Worm (Caenorhabditis elegans): ENCODE measurements around the gene B0416.3.

B0416.3 gene

DNA sequence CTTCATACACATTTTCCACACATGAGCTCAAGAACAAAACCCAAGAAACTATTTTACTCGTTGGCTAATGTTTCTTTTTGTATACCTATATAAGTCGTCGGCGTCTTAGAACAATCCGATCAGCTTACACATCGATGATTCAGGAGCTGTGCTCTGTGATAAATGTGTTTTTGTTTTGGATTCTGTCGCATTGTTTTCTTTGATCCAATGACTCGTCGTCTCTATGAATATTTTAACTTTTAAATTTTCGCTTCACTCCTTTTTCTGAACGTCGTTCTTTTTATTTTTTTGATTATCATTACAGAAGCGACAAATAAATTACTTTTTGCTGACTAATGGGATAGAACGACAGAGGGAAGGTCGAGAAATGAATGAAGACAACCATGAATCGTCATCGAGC lies at the start of gene B0416.3:
B0416.3 (plus strand) TSS at position 301 of the 400 bp plus-strand sequence.
- no peak for TF ChIP-seq unc-62 (GFP tag; optimal IDR thresholded peaks at IDR 0.05)

DNA sequence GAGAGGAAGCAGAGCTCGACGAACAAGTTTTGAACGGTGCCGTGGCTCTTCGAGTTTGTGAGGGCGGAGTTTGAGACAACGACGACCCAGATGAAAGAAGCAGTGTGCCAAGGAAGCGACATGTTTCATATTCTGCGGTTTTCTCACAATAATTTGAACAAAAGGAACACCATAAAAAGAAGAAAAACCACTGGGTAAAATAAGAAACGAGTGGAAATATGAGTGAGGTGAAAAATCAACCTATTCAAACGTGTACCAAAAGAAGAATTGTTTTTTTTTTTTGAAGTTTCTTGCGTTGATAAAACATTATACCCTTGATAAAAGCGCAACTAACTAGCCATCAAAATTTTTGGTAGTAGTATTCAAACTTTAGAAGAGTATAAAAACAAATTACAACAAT lies 49.3 kb upstream of the B0416.3 start, which contains the start of gene lgc-4:
lgc-4 (minus strand) TSS at position 101 of the 400 bp plus-strand sequence.
- no peak for TF ChIP-seq unc-62 (GFP tag; optimal IDR thresholded peaks at IDR 0.05)

- no peak for TF ChIP-seq unc-62 (GFP tag; optimal IDR thresholded peaks at IDR 0.05)
Measured at ce11 chrX:9243257-9243656, 48.2 kb upstream of the B0416.3 start, which contains the start of gene gpa-12. gpa-12 (plus strand) TSS chrX:9243557.

ce11 chrX:9246625-9247024 lies 44.8 kb upstream of the B0416.3 start:
- no peak for TF ChIP-seq unc-62 (GFP tag; optimal IDR thresholded peaks at IDR 0.05)

- no peak for TF ChIP-seq unc-62 (GFP tag; optimal IDR thresholded peaks at IDR 0.05)
Measured at ce11 chrX:9248083-9248805, 43.2 kb upstream of the B0416.3 start.

ce11 chrX:9251488-9251887 lies 40.0 kb upstream of the B0416.3 start, which contains the start of gene pes-8:
pes-8 (plus strand) TSS chrX:9251788.
- no peak for TF ChIP-seq unc-62 (GFP tag; optimal IDR thresholded peaks at IDR 0.05)

DNA sequence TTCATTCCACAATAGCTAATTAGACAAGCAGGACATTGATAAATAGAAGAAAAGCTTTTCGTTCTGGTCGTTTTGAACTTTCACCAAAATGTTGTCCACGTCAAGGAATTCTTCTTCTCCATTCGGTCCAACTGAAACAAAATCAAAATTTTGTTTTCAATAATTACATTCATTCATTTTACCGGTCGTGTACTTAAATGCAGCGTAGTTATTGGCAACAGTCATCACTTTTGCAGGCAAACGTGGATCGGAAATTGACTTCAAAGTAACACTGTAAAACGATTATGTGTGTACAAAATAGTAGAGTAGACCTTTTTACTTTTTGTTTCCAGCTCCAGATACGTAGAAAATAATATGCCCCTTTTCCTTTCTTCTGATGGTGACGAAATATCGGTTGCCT lies 35.5 kb upstream of the B0416.3 start:
- no peak for TF ChIP-seq unc-62 (GFP tag; optimal IDR thresholded peaks at IDR 0.05)

DNA sequence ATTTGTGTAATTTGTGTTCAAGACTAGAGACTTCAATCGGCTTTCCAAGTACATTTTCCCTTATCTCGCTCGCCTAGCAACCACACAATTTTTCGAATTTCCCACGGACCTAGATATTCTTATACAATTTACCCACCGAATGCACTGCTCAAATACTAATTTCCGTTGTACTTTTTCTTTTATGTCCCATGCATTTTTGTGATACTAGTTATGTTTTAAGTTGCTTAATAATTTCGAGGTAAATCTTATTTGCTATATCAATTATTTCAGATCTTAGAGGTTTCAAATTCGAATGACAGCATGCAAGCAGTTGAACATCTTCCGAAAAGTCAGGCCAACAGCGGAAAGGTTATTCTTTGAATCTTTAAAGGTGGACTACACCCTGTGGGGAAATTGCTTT lies 31.9 kb upstream of the B0416.3 start, which contains the start of gene F18G5.1:
F18G5.1 (plus strand) TSS at position 301 of the 400 bp plus-strand sequence.
- no peak for TF ChIP-seq unc-62 (GFP tag; optimal IDR thresholded peaks at IDR 0.05)

DNA sequence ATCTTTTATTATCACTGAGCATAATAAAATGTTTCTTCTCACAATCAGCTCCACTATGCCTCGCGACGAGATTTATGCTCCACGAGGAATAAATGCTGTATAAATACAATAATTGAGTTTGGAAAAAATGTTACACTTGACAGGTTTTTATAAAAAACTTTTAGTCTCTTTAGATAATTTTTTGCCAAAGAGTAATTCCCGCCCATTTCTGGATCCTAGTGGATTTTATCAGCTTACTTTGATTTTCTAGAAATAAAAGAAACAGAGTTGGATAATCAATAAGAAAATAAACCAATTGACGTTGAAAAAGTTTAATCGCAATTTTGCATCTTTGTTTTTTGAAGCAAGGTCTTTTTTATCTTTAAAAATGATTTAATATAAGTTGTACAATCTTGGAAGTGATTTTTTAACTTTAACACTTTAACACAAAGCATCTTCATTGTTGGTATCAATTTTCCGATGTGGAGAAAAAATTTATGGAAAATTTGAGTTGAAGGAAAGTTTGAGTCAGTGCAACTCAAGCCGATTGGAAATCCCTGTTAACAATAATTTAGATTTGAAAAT lies 29.7 kb upstream of the B0416.3 start:
- TF ChIP-seq unc-62 (GFP tag; optimal IDR thresholded peaks at IDR 0.05): no peak

ce11 chrX:9264231-9264630 lies 27.2 kb upstream of the B0416.3 start, which contains the start of gene F18G5.6:
F18G5.6 (minus strand) TSS chrX:9264331.
- TF ChIP-seq unc-62 (GFP tag; optimal IDR thresholded peaks at IDR 0.05): no peak

DNA sequence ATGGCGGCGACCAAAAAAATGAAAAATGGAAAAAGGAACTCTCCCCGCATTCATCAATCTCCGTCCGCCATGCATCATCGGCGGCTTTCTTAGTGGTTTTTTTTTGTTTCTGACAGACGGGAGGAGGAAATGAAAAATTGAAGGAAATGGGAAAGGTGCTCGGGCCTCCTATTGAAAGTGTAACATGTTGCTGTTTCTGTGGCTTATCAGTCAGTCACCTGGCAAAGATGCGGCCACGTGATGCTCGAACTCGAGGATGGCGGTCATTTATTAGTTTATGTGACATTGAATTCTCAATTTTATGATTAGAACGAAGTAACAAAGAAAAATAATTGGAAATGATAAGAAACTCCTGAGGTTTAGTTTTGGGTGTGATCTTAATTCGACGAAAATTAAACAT lies 26.8 kb upstream of the B0416.3 start:
- no peak for TF ChIP-seq unc-62 (GFP tag; optimal IDR thresholded peaks at IDR 0.05)

DNA sequence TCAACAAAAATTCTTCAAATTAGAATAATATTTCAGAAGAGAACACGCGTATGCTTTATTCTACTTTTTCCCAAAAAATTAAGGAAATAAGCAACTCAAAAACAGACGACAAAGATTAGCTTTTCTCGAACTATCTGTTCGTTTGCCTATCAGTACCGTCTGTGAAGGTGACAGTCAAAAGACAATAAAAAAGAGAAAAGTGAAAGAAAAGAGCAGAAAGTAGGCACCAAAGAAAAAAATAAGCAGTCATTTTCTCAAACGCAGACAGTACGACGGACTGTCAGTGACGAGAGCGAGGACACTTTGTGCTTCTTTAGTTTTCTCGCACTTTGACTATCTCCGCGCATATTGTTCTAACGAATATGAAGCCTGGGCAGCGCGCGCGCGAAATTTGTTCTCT lies 24.9 kb upstream of the B0416.3 start:
- TF ChIP-seq unc-62 (GFP tag; optimal IDR thresholded peaks at IDR 0.05): no peak

ce11 chrX:9268373-9268772 lies 23.1 kb upstream of the B0416.3 start:
- no peak for TF ChIP-seq unc-62 (GFP tag; optimal IDR thresholded peaks at IDR 0.05)

ce11 chrX:9270753-9271152 lies 20.7 kb upstream of the B0416.3 start, which contains the start of gene B0416.5:
B0416.5 (minus strand) TSS chrX:9270853.
- TF ChIP-seq unc-62 (GFP tag; optimal IDR thresholded peaks at IDR 0.05): no peak

- no peak for TF ChIP-seq unc-62 (GFP tag; optimal IDR thresholded peaks at IDR 0.05)
Measured at ce11 chrX:9271886-9272285, 19.6 kb upstream of the B0416.3 start.

DNA sequence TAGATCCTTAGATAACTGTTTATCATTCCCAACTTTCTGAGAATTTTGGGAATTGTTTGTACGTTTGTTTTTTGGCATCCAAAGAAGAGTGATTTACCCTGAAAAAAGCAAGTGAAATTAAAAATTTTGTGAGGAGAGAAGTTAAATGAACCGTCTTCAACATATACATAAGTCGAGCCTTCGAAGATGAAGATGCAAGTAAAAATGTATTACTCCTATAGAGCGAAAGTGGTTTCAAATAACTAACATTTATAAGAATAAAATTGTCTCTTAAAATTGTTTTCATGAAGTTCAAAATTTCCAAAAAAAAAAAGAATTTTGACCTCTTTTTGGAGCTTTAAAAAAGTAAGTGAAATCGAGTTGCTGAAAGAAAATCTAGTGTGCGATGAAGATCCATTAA lies 16.9 kb upstream of the B0416.3 start, which contains the start of gene B0416.10:
B0416.10 (minus strand) TSS at position 101 of the 400 bp plus-strand sequence.
- no peak for TF ChIP-seq unc-62 (GFP tag; optimal IDR thresholded peaks at IDR 0.05)

DNA sequence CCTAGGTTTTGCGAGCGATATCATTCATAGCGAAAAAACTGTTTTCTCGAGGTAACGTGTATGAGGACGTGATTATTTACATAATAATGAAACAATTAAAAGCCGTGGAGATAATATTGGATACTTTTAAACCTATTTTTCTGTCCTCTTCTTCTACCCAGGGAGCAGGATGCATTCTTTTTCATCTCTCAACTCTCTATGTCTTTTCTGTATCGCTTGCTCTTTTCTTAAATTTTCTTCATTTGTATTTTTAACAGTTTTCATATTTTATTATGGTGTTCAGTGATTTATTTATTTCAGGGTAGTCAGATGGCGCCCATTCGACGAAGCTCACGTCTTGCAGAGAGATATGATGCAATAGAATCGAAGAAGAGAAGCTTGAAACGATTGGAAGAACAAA lies 12.8 kb upstream of the B0416.3 start, which contains the start of gene B0416.4:
B0416.4 (plus strand) TSS at position 301 of the 400 bp plus-strand sequence.
- no peak for TF ChIP-seq unc-62 (GFP tag; optimal IDR thresholded peaks at IDR 0.05)

Measured in whole organism, dauer.